Worm (Caenorhabditis elegans): ENCODE data around the gene egas-4.

Gene egas-4

DNA sequence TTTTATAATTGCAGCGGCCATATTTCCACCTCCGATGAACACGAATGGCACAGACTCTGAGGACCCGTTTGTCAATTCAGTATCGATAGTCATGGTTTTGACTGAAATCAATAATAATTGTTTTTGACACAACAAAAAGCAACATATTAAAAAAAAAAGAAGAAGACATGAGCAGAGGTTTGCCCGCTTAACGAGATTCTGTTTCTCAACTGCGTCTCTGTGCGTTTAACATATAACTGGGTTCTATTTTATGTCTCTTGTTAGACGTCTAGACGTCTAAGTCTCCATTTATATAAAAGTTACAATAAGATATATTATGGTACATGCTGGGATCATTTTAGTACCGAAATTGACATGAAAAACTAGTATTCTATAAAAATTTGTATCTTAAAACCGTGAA is 20.5 kb downstream of the egas-4 start, which contains the start of gene pycr-4:
Gene pycr-4, minus strand, starts transcription at position 101 of the 400 bp plus-strand sequence.
- TF ChIP-seq ztf-11 (tag; optimal IDR thresholded peaks at IDR 0.05) (no peak), sma-9 (GFP tag; optimal IDR thresholded peaks at IDR 0.05) (peak; percentile 25), sma-9 (tag; optimal IDR thresholded peaks at IDR 0.05) (no peak), C34F6.9 (tag; optimal IDR thresholded peaks at IDR 0.05) (peak; percentile 13)

DNA sequence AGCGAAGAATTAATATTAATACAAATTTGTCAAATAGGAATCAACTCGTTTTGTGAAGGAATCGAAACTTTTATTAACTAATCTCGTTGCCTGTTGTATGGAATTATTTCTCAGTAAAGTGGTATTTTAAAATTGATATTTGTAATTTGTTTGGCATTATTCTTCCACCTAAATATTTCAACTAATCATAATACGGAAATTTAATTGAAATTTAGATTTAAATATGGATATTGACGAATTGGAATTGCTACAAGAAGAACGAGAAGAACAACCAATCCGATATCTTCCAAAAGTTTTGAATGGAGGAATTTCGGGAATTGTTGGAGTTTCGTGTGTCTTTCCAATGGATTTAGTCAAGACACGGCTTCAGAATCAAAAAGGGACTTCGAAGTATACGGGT is 22.8 kb downstream of the egas-4 start, which contains the start of gene slc-25A18.2:
Gene slc-25A18.2, plus strand, starts transcription at position 216 of the 400 bp plus-strand sequence.
- TF ChIP-seq zag-1 (tag; optimal IDR thresholded peaks at IDR 0.05): no peak
- TF ChIP-seq C34F6.9 (tag; optimal IDR thresholded peaks at IDR 0.05): no peak
- no peak for TF ChIP-seq nhr-129 (tag; optimal IDR thresholded peaks at IDR 0.05)
- no peak for TF ChIP-seq lsy-2 (tag; optimal IDR thresholded peaks at IDR 0.05)
- no peak for TF ChIP-seq nhr-10 (tag; optimal IDR thresholded peaks at IDR 0.05)
- no peak for TF ChIP-seq unc-39 (tag; optimal IDR thresholded peaks at IDR 0.05)
- no peak for TF ChIP-seq ztf-1 (GFP tag; conservative IDR thresholded peaks at IDR 0.05)
- no peak for TF ChIP-seq nhr-77 (tag; optimal IDR thresholded peaks at IDR 0.05)
- TF ChIP-seq peb-1 (tag; optimal IDR thresholded peaks at IDR 0.05): no peak
- no peak for TF ChIP-seq ZK546.5 (tag; optimal IDR thresholded peaks at IDR 0.05)
- TF ChIP-seq F13H6.1 (tag; optimal IDR thresholded peaks at IDR 0.05): no peak
- no peak for TF ChIP-seq fos-1 (tag; optimal IDR thresholded peaks at IDR 0.05)
- no peak for TF ChIP-seq ztf-11 (tag; optimal IDR thresholded peaks at IDR 0.05)
- TF ChIP-seq Y55F3AM.14 (GFP tag; optimal IDR thresholded peaks at IDR 0.05): no peak
- no peak for TF ChIP-seq ceh-82 (tag; optimal IDR thresholded peaks at IDR 0.05)
- TF ChIP-seq sma-9 (GFP tag; optimal IDR thresholded peaks at IDR 0.05): no peak
- no peak for TF ChIP-seq sma-9 (tag; optimal IDR thresholded peaks at IDR 0.05)
- TF ChIP-seq elt-1 (tag; optimal IDR thresholded peaks at IDR 0.05): no peak
- TF ChIP-seq sem-4 (tag; optimal IDR thresholded peaks at IDR 0.05): no peak
- TF ChIP-seq mdl-1 (tag; optimal IDR thresholded peaks at IDR 0.05): no peak

DNA sequence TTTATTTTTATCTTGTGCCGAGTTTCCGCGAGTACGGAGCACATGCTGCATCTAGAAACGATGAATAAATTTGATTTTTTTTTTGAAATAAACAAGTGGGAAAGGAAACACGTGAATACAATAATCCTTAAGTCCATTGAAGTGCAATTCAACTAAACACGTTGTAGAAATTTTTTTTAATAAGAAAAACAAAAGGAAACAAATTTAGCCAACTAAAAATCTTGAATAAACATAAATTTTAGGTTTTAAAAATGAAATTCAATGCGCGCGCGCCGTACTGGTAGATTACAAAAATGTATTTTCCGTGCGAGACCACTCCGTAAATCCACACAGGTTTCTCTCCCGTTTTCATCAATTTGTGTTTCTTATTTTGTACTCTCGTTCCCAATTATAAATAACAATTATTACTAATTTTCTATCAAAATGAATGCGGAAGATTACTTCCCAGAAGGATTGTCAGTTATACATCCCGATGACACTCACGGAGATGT is 24.4 kb downstream of the egas-4 start, which contains the start of the genes plk-3 and F55G1.6:
Gene plk-3, minus strand, starts transcription at position 51 of the 491 bp plus-strand sequence.
Gene F55G1.6, plus strand, starts transcription at position 359 of the 491 bp plus-strand sequence.
- TF ChIP-seq skn-1 (tag; optimal IDR thresholded peaks at IDR 0.05): no peak

DNA sequence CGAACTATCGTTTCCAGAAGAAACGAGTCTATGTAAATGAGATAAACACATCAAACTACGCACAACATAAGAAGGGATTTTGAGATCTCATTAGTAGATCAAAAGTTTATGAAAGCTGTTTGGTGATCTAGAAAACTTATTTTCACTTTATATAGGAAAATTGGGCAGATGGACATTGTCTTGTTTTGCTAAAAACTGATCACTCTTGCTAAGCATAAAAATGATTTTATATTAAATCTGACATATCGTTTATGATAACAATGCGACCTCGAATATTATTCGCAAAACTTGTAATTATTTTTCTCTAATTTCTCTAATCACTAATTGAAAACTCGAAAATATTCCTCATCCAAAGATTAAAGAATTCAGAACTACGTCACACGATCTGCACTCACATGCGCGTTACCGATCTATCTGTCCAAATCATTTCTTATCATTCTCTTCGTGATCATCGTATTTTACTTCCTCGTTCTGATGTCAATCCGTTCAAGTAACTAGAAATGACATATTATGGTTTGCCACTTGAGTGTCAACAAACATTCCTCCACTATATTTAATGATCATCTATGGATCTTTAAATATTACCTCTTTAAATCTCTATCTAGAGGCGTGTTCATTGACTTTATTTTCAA is 27.8 kb downstream of the egas-4 start, which contains the start of gene F55G1.7:
Gene F55G1.7, minus strand, starts transcription at position 51 of the 632 bp plus-strand sequence.
- no peak for TF ChIP-seq ama-1 (optimal IDR thresholded peaks at IDR 0.05)
- TF ChIP-seq nhr-129 (tag; optimal IDR thresholded peaks at IDR 0.05): no peak
- TF ChIP-seq sma-9 (GFP tag; optimal IDR thresholded peaks at IDR 0.05): peak; percentile 47
- no peak for TF ChIP-seq sma-9 (tag; optimal IDR thresholded peaks at IDR 0.05)
- TF ChIP-seq elt-1 (tag; optimal IDR thresholded peaks at IDR 0.05): no peak

ce11 chrIV:7468638-7469037 is 29.0 kb downstream of the egas-4 start:
- TF ChIP-seq mdl-1 (tag; optimal IDR thresholded peaks at IDR 0.05) (no peak), fos-1 (tag; optimal IDR thresholded peaks at IDR 0.05) (peak; percentile 62), nhr-25 (tag; optimal IDR thresholded peaks at IDR 0.05) (no peak)

- TF ChIP-seq lin-13 (GFP tag; optimal IDR thresholded peaks at IDR 0.05): no peak
- TF ChIP-seq fos-1 (tag; optimal IDR thresholded peaks at IDR 0.05): peak; percentile 12
Observed at ce11 chrIV:7467170-7467569, 30.5 kb downstream of the egas-4 start.

- no peak for TF ChIP-seq egl-27 (tag; optimal IDR thresholded peaks at IDR 0.05)
- TF ChIP-seq skn-1 (tag; optimal IDR thresholded peaks at IDR 0.05): no peak
- TF ChIP-seq ceh-82 (tag; optimal IDR thresholded peaks at IDR 0.05): no peak
- no peak for TF ChIP-seq lin-11 (tag; optimal IDR thresholded peaks at IDR 0.05)
- no peak for TF ChIP-seq nhr-21 (tag; optimal IDR thresholded peaks at IDR 0.05)
- no peak for TF ChIP-seq sem-4 (tag; optimal IDR thresholded peaks at IDR 0.05)
- TF ChIP-seq ztf-1 (GFP tag; conservative IDR thresholded peaks at IDR 0.05): no peak
- no peak for TF ChIP-seq alr-1 (tag; optimal IDR thresholded peaks at IDR 0.05)
- no peak for TF ChIP-seq sma-9 (GFP tag; optimal IDR thresholded peaks at IDR 0.05)
- no peak for TF ChIP-seq sma-9 (tag; optimal IDR thresholded peaks at IDR 0.05)
- TF ChIP-seq ama-1 (optimal IDR thresholded peaks at IDR 0.05): no peak
- TF ChIP-seq crh-2 (tag; optimal IDR thresholded peaks at IDR 0.05): no peak
- TF ChIP-seq lin-39 (tag; optimal IDR thresholded peaks at IDR 0.05): no peak
- TF ChIP-seq ZK546.5 (tag; optimal IDR thresholded peaks at IDR 0.05): no peak
- TF ChIP-seq R02D3.7 (tag; optimal IDR thresholded peaks at IDR 0.05): no peak
- TF ChIP-seq elt-1 (tag; optimal IDR thresholded peaks at IDR 0.05): no peak
- no peak for TF ChIP-seq F13H6.1 (tag; optimal IDR thresholded peaks at IDR 0.05)
- no peak for TF ChIP-seq mbf-1 (tag; optimal IDR thresholded peaks at IDR 0.05)
Observed at ce11 chrIV:7465857-7466256, 31.8 kb downstream of the egas-4 start, which contains the start of gene F13B6.3. TSS of gene F13B6.3 (minus strand) at chrIV:7465957.
